Worm (Caenorhabditis elegans): ENCODE data around the gene C05E11.6.

DNA sequence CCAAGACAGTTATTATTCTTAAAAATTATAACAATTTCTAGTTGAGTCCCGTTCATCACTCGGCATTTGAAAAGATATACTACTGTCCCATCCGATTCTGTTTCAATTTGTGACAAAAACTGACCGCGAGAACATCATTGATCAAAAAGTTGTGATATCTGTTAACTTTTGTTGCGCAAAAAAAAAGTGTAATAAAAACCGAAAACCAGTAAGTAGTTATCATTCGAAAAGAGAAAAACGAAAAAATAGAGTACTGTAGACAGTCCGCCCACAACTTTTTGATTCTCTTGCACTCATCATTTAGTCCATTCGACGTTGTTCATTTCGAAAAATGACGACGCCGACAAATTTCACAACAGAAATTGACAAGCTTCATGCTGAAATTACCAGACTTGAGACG lies 9.2 kb downstream of the C05E11.6 start, which contains the start of gene amt-1:
- TF ChIP-seq pat-9 (tag; optimal IDR thresholded peaks at IDR 0.05) (no peak), pqm-1 (tag; optimal IDR thresholded peaks at IDR 0.05) (no peak), ceh-6 (GFP tag; optimal IDR thresholded peaks at IDR 0.05) (no peak), ahr-1 (tag; optimal IDR thresholded peaks at IDR 0.05) (no peak), nhr-11 (tag; optimal IDR thresholded peaks at IDR 0.05) (no peak), ceh-34 (tag; optimal IDR thresholded peaks at IDR 0.05) (no peak), rnt-1 (tag; optimal IDR thresholded peaks at IDR 0.05) (no peak), ztf-16 (tag; optimal IDR thresholded peaks at IDR 0.05) (no peak), eyg-1 (tag; optimal IDR thresholded peaks at IDR 0.05) (no peak), pax-1 (tag; optimal IDR thresholded peaks at IDR 0.05) (no peak), pag-3 (tag; optimal IDR thresholded peaks at IDR 0.05; ENCODE audit: borderline replicate concordance) (no peak), elt-2 (tag; optimal IDR thresholded peaks at IDR 0.05) (no peak)

Measured in whole organism, late embryonic.